In genomic region chr2L:8416350-8417046, dm6 we compare ENCODE assay signal across 1 fruit fly cellular context.
TF ChIP-seq lines count a peak whose summit lies in the region.

No protein-coding gene starts in this region.

TF ChIP-seq in whole organism, embryonic, 481 proteins besides CTCF, POLR2A, EP300 and RAD21 (continued from another document):
- TF ChIP-seq CG31441 (GFP tag; IDR thresholded peaks at IDR 0.05; lab: Robert Waterston, UW), result no peak
- TF ChIP-seq CG11560 (tag; IDR thresholded peaks at IDR 0.05; lab: Robert Waterston, UW), result no peak
- TF ChIP-seq pho (GFP tag; optimal IDR thresholded peaks at IDR 0.05; lab: Kevin White, UChicago), result no peak
- peak; percentile 29; the same call in 1 of the 3 replicates for TF ChIP-seq ci (GFP tag; IDR thresholded peaks at IDR 0.05; lab: Robert Waterston, UW)
- peak; percentile 80 for TF ChIP-seq Med (GFP tag; lab: Kevin White, UChicago)
- peak; percentile 39 for TF ChIP-seq zen (tag; optimal IDR thresholded peaks at IDR 0.05; lab: Kevin White, UChicago)
- TF ChIP-seq Sry-β (GFP tag; optimal IDR thresholded peaks at IDR 0.05; lab: Kevin White, UChicago), result no peak
- no peak for TF ChIP-seq wdn (GFP tag; IDR thresholded peaks at IDR 0.05; lab: Robert Waterston, UW)
- TF ChIP-seq danr (GFP tag; IDR thresholded peaks at IDR 0.05; lab: Robert Waterston, UW), result no peak
- TF ChIP-seq CG9797 (GFP tag; optimal IDR thresholded peaks at IDR 0.05; lab: Kevin White, UChicago), result no peak
- TF ChIP-seq CG10431 (GFP tag; optimal IDR thresholded peaks at IDR 0.05; lab: Kevin White, UChicago), result no peak
- TF ChIP-seq gem (tag; optimal IDR thresholded peaks at IDR 0.05; lab: Kevin White, UChicago), result peak; percentile 1
- peak; percentile 57 for TF ChIP-seq fru (optimal IDR thresholded peaks at IDR 0.05; lab: Kevin White, UChicago)
- TF ChIP-seq sd (tag; optimal IDR thresholded peaks at IDR 0.05; lab: Kevin White, UChicago), result no peak
- TF ChIP-seq luna (GFP tag; optimal IDR thresholded peaks at IDR 0.05; lab: Kevin White, UChicago), result no peak
- TF ChIP-seq Hmr (GFP tag; optimal IDR thresholded peaks at IDR 0.05; lab: Kevin White, UChicago), result peak; percentile 24
- TF ChIP-seq seq (GFP tag; IDR thresholded peaks at IDR 0.05; lab: Robert Waterston, UW), result no peak
- TF ChIP-seq CG18764 (GFP tag; optimal IDR thresholded peaks at IDR 0.05; lab: Kevin White, UChicago), result no peak
- no peak for TF ChIP-seq inv (GFP tag; IDR thresholded peaks at IDR 0.05; lab: Robert Waterston, UW; ENCODE audit: partially characterized antibody)
- no peak for TF ChIP-seq CG18476 (GFP tag; optimal IDR thresholded peaks at IDR 0.05; lab: Kevin White, UChicago)
- no peak for TF ChIP-seq HLH54F (GFP tag; optimal IDR thresholded peaks at IDR 0.05; lab: Kevin White, UChicago)
- no peak for TF ChIP-seq CG3726 (GFP tag; IDR thresholded peaks at IDR 0.05; lab: Robert Waterston, UW)
- no peak for TF ChIP-seq zf30C (GFP tag; optimal IDR thresholded peaks at IDR 0.05; lab: Kevin White, UChicago)
- no peak for TF ChIP-seq dm (GFP tag; optimal IDR thresholded peaks at IDR 0.05; lab: Kevin White, UChicago)
- TF ChIP-seq scrt (GFP tag; optimal IDR thresholded peaks at IDR 0.05; lab: Kevin White, UChicago), result no peak
- no peak for TF ChIP-seq repo (GFP tag; optimal IDR thresholded peaks at IDR 0.05; lab: Kevin White, UChicago)
- TF ChIP-seq Lim3 (GFP tag; IDR thresholded peaks at IDR 0.05; lab: Robert Waterston, UW), result no peak
- peak; percentile 70; the same call in 2 of the 3 replicates for TF ChIP-seq z (GFP tag; IDR thresholded peaks at IDR 0.05; lab: Robert Waterston, UW)
- no peak for TF ChIP-seq CG32767 (GFP tag; IDR thresholded peaks at IDR 0.05; lab: Robert Waterston, UW)
- peak; percentile 96 for TF ChIP-seq lov (optimal IDR thresholded peaks at IDR 0.05; lab: Kevin White, UChicago)
- no peak for TF ChIP-seq lov (GFP tag; IDR thresholded peaks at IDR 0.05; lab: Robert Waterston, UW)
- TF ChIP-seq CG4328 (GFP tag; optimal IDR thresholded peaks at IDR 0.05; lab: Kevin White, UChicago), result no peak
- TF ChIP-seq D19B (GFP tag; optimal IDR thresholded peaks at IDR 0.05; lab: Kevin White, UChicago), result no peak
- peak; percentile 51 for TF ChIP-seq CG10209 (GFP tag; optimal IDR thresholded peaks at IDR 0.05; lab: Kevin White, UChicago)
- peak; percentile 35 for TF ChIP-seq Dp (GFP tag; optimal IDR thresholded peaks at IDR 0.05; lab: Kevin White, UChicago)
- peak; percentile 36 for TF ChIP-seq wek (GFP tag; optimal IDR thresholded peaks at IDR 0.05; lab: Kevin White, UChicago)
- TF ChIP-seq hbn (GFP tag; IDR thresholded peaks at IDR 0.05; lab: Robert Waterston, UW; ENCODE audit: partially characterized antibody), result 0 out of 2 replicates have a peak, but pooled peaks have one; percentile 15
- no peak for TF ChIP-seq CG11093 (GFP tag; IDR thresholded peaks at IDR 0.05; lab: Robert Waterston, UW)
- no peak for TF ChIP-seq tio (GFP tag; optimal IDR thresholded peaks at IDR 0.05; lab: Kevin White, UChicago)
- TF ChIP-seq CG18599 (GFP tag; optimal IDR thresholded peaks at IDR 0.05; lab: Kevin White, UChicago), result peak; percentile 26
- TF ChIP-seq zfh1 (GFP tag; IDR thresholded peaks at IDR 0.05; lab: Robert Waterston, UW), result 0 out of 3 replicates have a peak, but pooled peaks have one; percentile 2
- TF ChIP-seq CG10543 (GFP tag; optimal IDR thresholded peaks at IDR 0.05; lab: Kevin White, UChicago), result peak; percentile 26
- TF ChIP-seq CG1832 (GFP tag; optimal IDR thresholded peaks at IDR 0.05; lab: Kevin White, UChicago), result peak; percentile 82
- TF ChIP-seq CG12299 (tag; optimal IDR thresholded peaks at IDR 0.05; lab: Kevin White, UChicago), result no peak
- 0 out of 2 replicates have a peak, but pooled peaks have one; percentile 12 for TF ChIP-seq rib (GFP tag; IDR thresholded peaks at IDR 0.05; lab: Robert Waterston, UW)
- 0 out of 3 replicates have a peak, but pooled peaks have one; percentile 30 for TF ChIP-seq dysf (GFP tag; IDR thresholded peaks at IDR 0.05; lab: Robert Waterston, UW)
- peak; percentile 2 for TF ChIP-seq nerfin-1 (tag; optimal IDR thresholded peaks at IDR 0.05; lab: Kevin White, UChicago)
- TF ChIP-seq Dref (GFP tag; IDR thresholded peaks at IDR 0.05; lab: Robert Waterston, UW), result no peak
- TF ChIP-seq NfI (GFP tag; optimal IDR thresholded peaks at IDR 0.05; lab: Kevin White, UChicago), result no peak
- TF ChIP-seq CG9727 (GFP tag; optimal IDR thresholded peaks at IDR 0.05; lab: Kevin White, UChicago), result peak; percentile 22
- no peak for TF ChIP-seq slbo (GFP tag; IDR thresholded peaks at IDR 0.05; lab: Robert Waterston, UW)
- TF ChIP-seq bab2 (GFP tag; optimal IDR thresholded peaks at IDR 0.05; lab: Kevin White, UChicago), result peak; percentile 6
- peak; percentile 69 for TF ChIP-seq psq (GFP tag; optimal IDR thresholded peaks at IDR 0.05; lab: Kevin White, UChicago)
- TF ChIP-seq Ets65A (GFP tag; lab: Kevin White, UChicago), result peak; percentile 62
- TF ChIP-seq Oli (tag; optimal IDR thresholded peaks at IDR 0.05; lab: Kevin White, UChicago), result no peak
- no peak for TF ChIP-seq NK7.1 (GFP tag; optimal IDR thresholded peaks at IDR 0.05; lab: Kevin White, UChicago)
- peak; percentile 72 for TF ChIP-seq sens (GFP tag; lab: Kevin White, UChicago)
- TF ChIP-seq Blimp-1 (GFP tag; optimal IDR thresholded peaks at IDR 0.05; lab: Kevin White, UChicago), result no peak
- TF ChIP-seq Dbx (GFP tag; IDR thresholded peaks at IDR 0.05; lab: Robert Waterston, UW), result 0 out of 3 replicates have a peak, but pooled peaks have one; percentile 49
- TF ChIP-seq chm (GFP tag; IDR thresholded peaks at IDR 0.05; lab: Robert Waterston, UW), result peak; percentile 47
- TF ChIP-seq kni (GFP tag; optimal IDR thresholded peaks at IDR 0.05; lab: Kevin White, UChicago), result peak; percentile 40
- no peak for TF ChIP-seq zen2 (GFP tag; IDR thresholded peaks at IDR 0.05; lab: Robert Waterston, UW; ENCODE audit: partially characterized antibody)
- TF ChIP-seq pros (GFP tag; optimal IDR thresholded peaks at IDR 0.05; lab: Kevin White, UChicago), result peak; percentile 89
- no peak for TF ChIP-seq MESR4 (GFP tag; optimal IDR thresholded peaks at IDR 0.05; lab: Kevin White, UChicago)
- peak; percentile 43 for TF ChIP-seq Deaf1 (tag; optimal IDR thresholded peaks at IDR 0.05; lab: Kevin White, UChicago)
- peak; percentile 94 for TF ChIP-seq grau (tag; optimal IDR thresholded peaks at IDR 0.05; lab: Kevin White, UChicago)
- no peak for TF ChIP-seq bcd (GFP tag; optimal IDR thresholded peaks at IDR 0.05; lab: Kevin White, UChicago)
- no peak for TF ChIP-seq slp2 (GFP tag; optimal IDR thresholded peaks at IDR 0.05; lab: Kevin White, UChicago)
- TF ChIP-seq CG8281 (tag; optimal IDR thresholded peaks at IDR 0.05; lab: Kevin White, UChicago), result peak; percentile 100
- TF ChIP-seq CG4854 (GFP tag; optimal IDR thresholded peaks at IDR 0.05; lab: Kevin White, UChicago), result no peak
- TF ChIP-seq Scr (GFP tag; IDR thresholded peaks at IDR 0.05; lab: Robert Waterston, UW; ENCODE audit: partially characterized antibody), result no peak
- TF ChIP-seq D (optimal IDR thresholded peaks at IDR 0.05; lab: Kevin White, UChicago), result peak; percentile 99
- peak; percentile 23 for TF ChIP-seq D (GFP tag; optimal IDR thresholded peaks at IDR 0.05; lab: Kevin White, UChicago)
- TF ChIP-seq otp (GFP tag; IDR thresholded peaks at IDR 0.05; lab: Robert Waterston, UW), result peak; percentile 36; the same call in 1 of the 3 replicates
- no peak for TF ChIP-seq CG13424 (tag; optimal IDR thresholded peaks at IDR 0.05; lab: Kevin White, UChicago)
- no peak for TF ChIP-seq CG9215 (GFP tag; IDR thresholded peaks at IDR 0.05; lab: Robert Waterston, UW)
- no peak for TF ChIP-seq cato (GFP tag; optimal IDR thresholded peaks at IDR 0.05; lab: Kevin White, UChicago; ENCODE audit: borderline replicate concordance)
- TF ChIP-seq CG17361 (GFP tag; IDR thresholded peaks at IDR 0.05; lab: Robert Waterston, UW), result no peak; the same call in 2 of the 3 replicates
- TF ChIP-seq pum (GFP tag; optimal IDR thresholded peaks at IDR 0.05; lab: Kevin White, UChicago), result peak; percentile 8
- no peak for TF ChIP-seq NC2β (GFP tag; optimal IDR thresholded peaks at IDR 0.05; lab: Kevin White, UChicago)
- TF ChIP-seq CG18011 (GFP tag; optimal IDR thresholded peaks at IDR 0.05; lab: Kevin White, UChicago), result no peak
- peak; percentile 11; the same call in 1 of the 3 replicates for TF ChIP-seq Opbp (GFP tag; IDR thresholded peaks at IDR 0.05; lab: Robert Waterston, UW; ENCODE audit: partially characterized antibody)
- TF ChIP-seq maf-S (GFP tag; optimal IDR thresholded peaks at IDR 0.05; lab: Kevin White, UChicago), result no peak
- TF ChIP-seq CG13287 (GFP tag; IDR thresholded peaks at IDR 0.05; lab: Robert Waterston, UW; ENCODE audit: partially characterized antibody), result peak; percentile 17; the same call in 1 of the 2 replicates
- no peak for TF ChIP-seq CG13775 (GFP tag; optimal IDR thresholded peaks at IDR 0.05; lab: Kevin White, UChicago)
- TF ChIP-seq Nf-YA (GFP tag; IDR thresholded peaks at IDR 0.05; lab: Robert Waterston, UW), result no peak
- no peak for TF ChIP-seq az2 (GFP tag; optimal IDR thresholded peaks at IDR 0.05; lab: Kevin White, UChicago)
- no peak for TF ChIP-seq dati (GFP tag; IDR thresholded peaks at IDR 0.05; lab: Robert Waterston, UW)
- no peak for TF ChIP-seq ERR (GFP tag; optimal IDR thresholded peaks at IDR 0.05; lab: Kevin White, UChicago)
- TF ChIP-seq ind (GFP tag; optimal IDR thresholded peaks at IDR 0.05; lab: Kevin White, UChicago), result no peak
